Worm (Caenorhabditis elegans): ENCODE results near the gene Y50D4B.6.

ce11 chrV:1131880-1132623 is 47.9 kb downstream of the Y50D4B.6 start, which contains the start of gene W07B8.4:
- TF ChIP-seq snpc-4 (tag; optimal IDR thresholded peaks at IDR 0.05) = no peak
- no peak for TF ChIP-seq ceh-16 (tag; optimal IDR thresholded peaks at IDR 0.05)
- TF ChIP-seq nhr-12 (tag; optimal IDR thresholded peaks at IDR 0.05) = no peak

Data from whole organism, L2 larva.